Worm (Caenorhabditis elegans): ENCODE data around the gene T05G5.1.

T05G5.1 gene

DNA sequence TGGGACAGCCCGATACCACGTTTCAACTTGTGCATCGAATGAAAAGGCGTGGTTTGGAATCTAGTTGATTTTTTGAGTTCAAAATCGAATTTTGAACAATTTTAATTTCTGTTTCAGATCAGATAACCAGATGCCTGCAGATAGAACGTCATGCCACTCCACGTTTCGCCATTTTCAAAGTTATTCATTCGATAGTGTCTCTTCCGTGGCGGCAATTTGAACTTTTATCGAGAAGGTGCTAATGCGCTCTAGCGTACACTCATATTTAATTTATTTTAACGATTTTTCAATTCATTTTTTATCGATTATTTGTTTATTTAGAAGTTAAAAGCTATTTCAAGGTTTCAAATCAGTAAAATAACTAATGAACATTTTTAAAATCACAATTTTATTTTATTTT lies 32.8 kb upstream of the T05G5.1 start:
- TF ChIP-seq lir-3 (tag; optimal IDR thresholded peaks at IDR 0.05; ENCODE audit: poor library complexity): peak; percentile 5
- peak; percentile 9 for TF ChIP-seq rnt-1 (tag; optimal IDR thresholded peaks at IDR 0.05)
- TF ChIP-seq unc-62 (GFP tag; optimal IDR thresholded peaks at IDR 0.05): no peak
- no peak for TF ChIP-seq ceh-63 (GFP tag; optimal IDR thresholded peaks at IDR 0.05)
- peak; percentile 10 for TF ChIP-seq nhr-71 (tag; optimal IDR thresholded peaks at IDR 0.05)
- peak; percentile 53 to 78 (median 66) for TF ChIP-seq dpl-1 (GFP tag; optimal IDR thresholded peaks at IDR 0.05)
- TF ChIP-seq lin-35 (GFP tag; optimal IDR thresholded peaks at IDR 0.05): peak; percentile 59 to 90
- TF ChIP-seq efl-1 (optimal IDR thresholded peaks at IDR 0.05): peak in 1 of 2 experiments; percentile 81
- peak; percentile 73 to 98 for TF ChIP-seq efl-1 (GFP tag; optimal IDR thresholded peaks at IDR 0.05 in 1 of 2)
- TF ChIP-seq lsy-2 (tag; optimal IDR thresholded peaks at IDR 0.05): peak in 1 of 2 experiments; percentile 27

DNA sequence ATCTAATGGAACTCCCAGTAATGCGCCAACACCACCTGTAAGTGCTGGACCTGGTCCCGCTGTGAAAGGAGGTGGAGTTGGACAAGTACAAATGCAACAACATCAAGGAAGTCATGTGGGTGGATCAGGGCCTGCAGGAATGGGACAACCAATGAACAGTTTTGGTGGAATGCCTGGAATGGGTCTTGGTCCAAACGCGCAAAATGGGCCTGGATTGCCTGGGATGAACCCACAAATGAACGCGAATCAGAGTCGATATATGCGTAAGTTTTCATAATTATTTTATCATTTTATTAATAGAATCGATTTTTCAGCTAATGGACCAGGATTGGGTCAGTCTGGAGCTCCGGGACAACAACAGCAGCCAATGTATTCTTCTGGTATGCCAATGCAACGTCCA lies 29.3 kb upstream of the T05G5.1 start:
- no peak for TF ChIP-seq efl-1 (optimal IDR thresholded peaks at IDR 0.05)
- peak in 1 of 2 experiments; percentile 90 for TF ChIP-seq efl-1 (GFP tag; optimal IDR thresholded peaks at IDR 0.05 in 1 of 2)
- no peak for TF ChIP-seq Y116A8C.19 (tag; optimal IDR thresholded peaks at IDR 0.05; ENCODE audit: borderline replicate concordance)
- TF ChIP-seq mab-9 (GFP tag; IDR thresholded peaks at IDR 0.05): no peak

DNA sequence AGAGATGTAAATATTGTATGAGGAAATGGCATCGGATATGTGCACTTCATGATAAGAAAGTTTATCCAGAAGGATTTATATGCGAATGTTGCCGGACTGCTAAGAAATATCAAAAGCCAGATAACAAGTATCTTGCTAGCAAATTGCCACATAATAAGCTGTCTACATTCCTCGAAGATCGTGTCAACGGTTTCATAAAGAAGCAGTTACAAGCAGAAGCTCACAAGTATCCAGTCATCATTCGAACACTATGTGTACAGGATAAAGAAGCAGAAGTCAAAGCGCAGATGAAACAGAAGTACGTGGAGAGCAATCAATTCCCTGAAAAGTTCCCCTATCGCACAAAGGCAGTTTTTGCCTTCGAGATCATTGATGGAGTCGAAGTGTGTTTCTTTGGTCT lies 27.5 kb upstream of the T05G5.1 start:
- no peak for TF ChIP-seq snpc-4 (tag; optimal IDR thresholded peaks at IDR 0.05)
- no peak for TF ChIP-seq pag-3 (tag; optimal IDR thresholded peaks at IDR 0.05; ENCODE audit: borderline replicate concordance, insufficient read depth)
- TF ChIP-seq efl-1 (optimal IDR thresholded peaks at IDR 0.05): no peak
- TF ChIP-seq efl-1 (GFP tag; optimal IDR thresholded peaks at IDR 0.05 in 1 of 2): no peak
- no peak for TF ChIP-seq nhr-77 (tag; optimal IDR thresholded peaks at IDR 0.05)
- TF ChIP-seq efl-3 (GFP tag; optimal IDR thresholded peaks at IDR 0.05): no peak
- TF ChIP-seq nhr-28 (tag; optimal IDR thresholded peaks at IDR 0.05): no peak
- TF ChIP-seq pqm-1 (tag; optimal IDR thresholded peaks at IDR 0.05): no peak
- no peak for TF ChIP-seq C04F5.9 (tag; optimal IDR thresholded peaks at IDR 0.05)
- TF ChIP-seq tlp-1 (tag; optimal IDR thresholded peaks at IDR 0.05): no peak
- TF ChIP-seq elt-2 (tag; optimal IDR thresholded peaks at IDR 0.05): no peak
- no peak for TF ChIP-seq nhr-19 (GFP tag; conservative IDR thresholded peaks at IDR 0.05)
- TF ChIP-seq nhr-76 (tag; optimal IDR thresholded peaks at IDR 0.05): no peak
- no peak for TF ChIP-seq Y116A8C.19 (tag; optimal IDR thresholded peaks at IDR 0.05; ENCODE audit: borderline replicate concordance)

DNA sequence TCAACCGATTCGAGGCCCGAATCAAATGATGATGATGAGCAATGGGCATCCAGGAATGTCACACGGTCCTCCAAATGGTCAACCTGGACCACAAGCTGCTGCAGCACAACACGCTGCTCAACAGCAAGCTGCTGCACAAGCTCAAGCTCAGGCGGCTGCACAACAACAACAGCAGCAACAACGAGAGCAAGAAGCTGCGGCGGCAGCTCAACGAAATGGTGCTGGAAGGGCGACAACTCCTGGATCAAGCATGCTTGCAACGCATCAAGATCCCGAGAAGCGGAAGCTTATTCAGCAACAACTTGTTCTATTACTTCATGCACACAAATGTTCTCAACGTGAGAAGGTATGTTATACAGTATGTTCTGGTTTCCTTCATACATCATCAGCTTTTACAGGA lies 24.9 kb upstream of the T05G5.1 start:
- TF ChIP-seq fkh-8 (tag; optimal IDR thresholded peaks at IDR 0.05) (no peak), efl-1 (optimal IDR thresholded peaks at IDR 0.05) (no peak), efl-1 (GFP tag; optimal IDR thresholded peaks at IDR 0.05 in 1 of 2) (peak in 1 of 2 experiments; percentile 73)

DNA sequence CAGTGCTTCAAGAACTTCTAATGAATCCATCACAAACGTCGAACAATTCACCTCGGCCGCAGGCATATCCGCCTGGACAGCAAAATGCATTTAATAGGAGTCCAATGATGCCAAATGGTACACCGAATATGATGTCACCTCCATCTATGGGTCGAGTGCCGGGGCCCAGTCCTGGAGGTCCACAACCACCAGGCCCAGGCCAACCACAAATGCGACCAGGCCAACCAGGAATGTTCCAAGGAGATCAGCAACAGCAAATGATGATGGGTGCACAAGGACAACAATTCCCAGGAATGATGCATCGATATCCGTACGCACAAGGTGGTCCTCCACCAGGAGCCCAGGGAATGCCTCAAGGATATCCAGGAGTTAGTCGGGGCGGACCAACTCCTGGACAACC lies 24.0 kb upstream of the T05G5.1 start:
- TF ChIP-seq efl-1 (optimal IDR thresholded peaks at IDR 0.05) (no peak), efl-1 (GFP tag; optimal IDR thresholded peaks at IDR 0.05 in 1 of 2) (peak in 1 of 2 experiments; percentile 30), ets-5 (GFP tag; IDR thresholded peaks at IDR 0.05) (no peak), nhr-85 (tag) (peak; percentile 51)

DNA sequence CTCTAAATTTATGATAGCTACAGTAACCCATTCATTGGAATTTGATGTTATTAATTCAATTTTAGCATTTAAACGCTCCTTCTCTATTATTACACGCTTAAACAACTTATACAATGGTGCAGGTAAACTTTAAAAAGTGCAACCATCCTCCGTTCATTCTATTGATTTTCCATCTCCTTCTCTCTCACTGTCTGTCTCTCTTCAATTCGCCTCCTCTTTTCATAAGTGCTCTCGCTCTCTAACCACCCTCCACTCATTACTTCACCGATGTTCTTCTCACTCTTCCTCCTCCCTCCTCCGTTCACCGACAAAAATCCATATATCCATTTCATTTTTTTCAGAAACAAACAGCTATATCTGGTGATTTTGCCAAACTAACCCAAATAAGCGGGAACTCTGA lies 23.0 kb upstream of the T05G5.1 start, which contains the start of gene cbp-1:
TSS of gene cbp-1 (plus strand) at position 335 of the 400 bp plus-strand sequence.
- TF ChIP-seq zag-1 (tag; optimal IDR thresholded peaks at IDR 0.05): no peak
- no peak for TF ChIP-seq nhr-28 (tag; optimal IDR thresholded peaks at IDR 0.05)
- TF ChIP-seq nhr-20 (tag; optimal IDR thresholded peaks at IDR 0.05): peak; percentile 36
- TF ChIP-seq unc-86 (tag; optimal IDR thresholded peaks at IDR 0.05): no peak
- no peak for TF ChIP-seq vab-15 (tag; optimal IDR thresholded peaks at IDR 0.05)
- TF ChIP-seq ama-1 (optimal IDR thresholded peaks at IDR 0.05): peak; percentile 72
- TF ChIP-seq pax-3 (tag; optimal IDR thresholded peaks at IDR 0.05): no peak
- no peak for TF ChIP-seq hlh-17 (GFP tag; optimal IDR thresholded peaks at IDR 0.05; ENCODE audit: borderline replicate concordance)
- no peak for TF ChIP-seq ces-1 (GFP tag; optimal IDR thresholded peaks at IDR 0.05)
- no peak for TF ChIP-seq sup-37 (GFP tag; optimal IDR thresholded peaks at IDR 0.05)
- peak; percentile 38 for TF ChIP-seq nhr-90 (tag; optimal IDR thresholded peaks at IDR 0.05; ENCODE audit: poor library complexity)
- peak; percentile 68 for TF ChIP-seq snu-23 (GFP tag; optimal IDR thresholded peaks at IDR 0.05)
- TF ChIP-seq nhr-19 (GFP tag; conservative IDR thresholded peaks at IDR 0.05): peak; percentile 49
- TF ChIP-seq swsn-7 (tag; optimal IDR thresholded peaks at IDR 0.05): peak; percentile 64
- TF ChIP-seq pqm-1 (tag; optimal IDR thresholded peaks at IDR 0.05): no peak
- no peak for TF ChIP-seq hpl-2 (GFP tag; optimal IDR thresholded peaks at IDR 0.05)
- peak; percentile 25 for TF ChIP-seq xbp-1 (tag; optimal IDR thresholded peaks at IDR 0.05)
- TF ChIP-seq unc-62 (GFP tag; optimal IDR thresholded peaks at IDR 0.05): no peak
- TF ChIP-seq sox-4 (tag; optimal IDR thresholded peaks at IDR 0.05): no peak
- TF ChIP-seq C04F5.9 (tag; optimal IDR thresholded peaks at IDR 0.05): no peak
- TF ChIP-seq fos-1 (tag; optimal IDR thresholded peaks at IDR 0.05): peak; percentile 8
- TF ChIP-seq nhr-84 (tag; optimal IDR thresholded peaks at IDR 0.05): no peak
